Worm (Caenorhabditis elegans) whole organism, L1 larva: ENCODE results near the gene taf-3.

Source experiments
- aha-1 ChIP-seq: fragments of 150-350 bp; optimal IDR thresholded peaks from 2 replicates; lab custom pipeline; 2014; ENCODE audit warnings: missing biosample characterization, missing genetic modification characterization
- egl-27 ChIP-seq, 2 experiments: fragments of 150-350 bp in 1 of 2; sonication (generic microtip); optimal IDR thresholded peaks; 3 replicates each; lab custom pipeline; 2017 to 2018; ENCODE audit warnings: missing biosample characterization in 2 of 2, missing genetic modification characterization in 2 of 2, missing genetic modification reagents in 2 of 2
- lin-39 ChIP-seq: fragments of 150-350 bp; optimal IDR thresholded peaks from 2 replicates; lab custom pipeline; 2014; ENCODE audit warnings: missing biosample characterization, missing genetic modification reagents, missing genetic modification characterization
- lir-3 ChIP-seq: sonication (generic microtip); optimal IDR thresholded peaks from 2 replicates; lab custom pipeline; 2016; ENCODE audit warnings: mild to moderate bottlenecking, missing genetic modification characterization, moderate library complexity, missing compliant biosample characterization; ENCODE audit not compliant: poor library complexity
- nhr-12 ChIP-seq: sonication (generic microtip); optimal IDR thresholded peaks from 2 replicates; lab custom pipeline; 2017; ENCODE audit warnings: missing biosample characterization, missing genetic modification characterization
- nhr-28 ChIP-seq: fragments of 150-350 bp; optimal IDR thresholded peaks from 2 replicates; lab custom pipeline; 2014; ENCODE audit warnings: missing biosample characterization, missing genetic modification characterization
- nhr-76 ChIP-seq: sonication (generic microtip); optimal IDR thresholded peaks from 2 replicates; lab custom pipeline; 2017; ENCODE audit warnings: missing biosample characterization, missing genetic modification characterization
- snpc-4 ChIP-seq: fragments of 150-350 bp; optimal IDR thresholded peaks from 2 replicates; lab custom pipeline; 2014; ENCODE audit warnings: missing biosample characterization, missing genetic modification characterization
- sox-4 ChIP-seq: sonication (generic microtip); optimal IDR thresholded peaks from 2 replicates; lab custom pipeline; 2016; ENCODE audit warnings: missing genetic modification characterization, missing compliant biosample characterization

DNA sequence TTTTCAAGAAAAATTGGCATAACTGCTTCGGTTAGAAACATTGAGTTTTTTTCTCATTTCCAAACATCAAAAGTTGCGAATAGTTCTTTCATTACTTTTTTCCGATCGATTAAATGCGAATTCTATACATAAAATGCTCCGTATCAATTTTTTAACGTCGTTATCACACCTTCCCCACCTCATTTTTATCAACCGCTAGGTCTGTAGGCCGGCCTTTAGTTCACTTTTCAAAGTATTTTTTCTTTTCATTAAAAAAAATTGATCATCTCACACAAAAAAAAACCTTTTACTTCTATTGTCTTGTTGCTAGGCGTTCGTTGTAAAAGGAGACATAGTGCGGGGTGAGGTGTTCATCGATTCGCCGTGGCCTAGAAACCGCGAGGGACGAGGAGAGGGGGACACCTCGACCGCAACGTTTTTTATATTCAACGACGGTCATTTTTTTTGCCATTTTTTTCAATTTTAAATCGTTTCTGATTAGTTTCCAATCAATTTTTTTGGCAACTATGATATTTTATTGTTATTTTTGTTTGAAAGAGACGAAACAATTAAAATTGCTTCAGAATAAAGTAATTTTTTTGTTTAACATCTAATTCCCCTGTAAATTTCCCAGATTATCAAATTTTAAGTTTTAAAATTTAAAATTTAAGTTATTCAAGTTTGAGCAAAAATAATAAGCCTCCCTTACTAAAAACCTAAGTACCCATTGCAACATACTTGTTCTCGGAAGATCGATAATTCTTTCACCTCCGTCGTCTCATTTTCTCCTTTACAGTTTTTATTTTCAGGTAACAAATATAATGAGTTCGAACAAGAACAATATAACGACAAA lies 43.8 kb downstream of the taf-3 start, which contains the start of gene sur-7:
- TF ChIP-seq lin-39 (tag; lab: Kevin White, UChicago) (no peak), sox-4 (tag; lab: Kevin White, UChicago) (no peak), nhr-12 (tag; lab: Kevin White, UChicago) (no peak), snpc-4 (tag; lab: Kevin White, UChicago) (no peak), nhr-76 (tag; lab: Kevin White, UChicago) (no peak), nhr-28 (tag; lab: Kevin White, UChicago) (no peak), aha-1 (no peak), lir-3 (tag; lab: Kevin White, UChicago) (no peak), egl-27 (tag; optimal IDR thresholded peaks at IDR 0.05; lab: Kevin White, UChicago) (no peak)
